Worm (Caenorhabditis elegans) whole organism, L4/young adult: ENCODE data around the gene F59E11.7.

Experiments
- W03F9.2 ChIP-seq: fragments of 150-350 bp; optimal IDR thresholded peaks from 2 replicates; lab custom pipeline; 2014; ENCODE audit warnings: missing biosample characterization, missing genetic modification characterization
- dao-5 ChIP-seq: sonication (generic microtip); optimal IDR thresholded peaks from 2 replicates; lab custom pipeline; 2016; ENCODE audit warnings: missing genotype, missing genetic modification characterization, moderate library complexity, missing compliant biosample characterization

DNA sequence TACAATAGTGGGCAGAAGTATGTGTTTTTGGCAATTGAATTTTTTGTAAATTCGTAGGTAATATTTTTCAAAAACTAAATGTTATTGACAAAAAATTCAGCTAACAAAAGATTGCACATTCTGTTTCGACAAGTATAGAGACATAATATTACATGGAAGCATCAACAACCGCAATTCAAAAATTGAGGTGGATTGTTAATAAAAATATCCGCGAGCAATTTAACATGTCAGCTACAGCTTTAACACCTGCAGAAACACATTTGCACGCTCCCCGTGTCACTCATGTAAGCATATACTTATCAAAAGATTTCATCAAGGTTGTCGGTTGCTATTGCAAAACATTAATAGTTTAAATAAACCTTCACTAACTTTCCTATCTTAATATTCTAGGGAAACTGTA, 45.6 kb downstream of the F59E11.7 start, which contains the start of gene srsx-34:
- no peak for TF ChIP-seq dao-5 (tag; lab: Kevin White, UChicago)
- TF ChIP-seq W03F9.2 (tag; lab: Kevin White, UChicago), result no peak
